Worm (Caenorhabditis elegans): Measurements from ENCODE around the gene cku-80.

cku-80 gene

ce11 chrIII:4391938-4392337 is 27.7 kb upstream of the cku-80 start:
- TF ChIP-seq elt-1 (tag; optimal IDR thresholded peaks at IDR 0.05; ENCODE audit: borderline replicate concordance, insufficient read depth) (peak; percentile 63), lin-32 (GFP tag; optimal IDR thresholded peaks at IDR 0.05) (no peak)

ce11 chrIII:4394496-4394895 is 25.2 kb upstream of the cku-80 start, which contains the start of gene R07E5.4:
R07E5.4 (plus strand) TSS chrIII:4394796.
- TF ChIP-seq nhr-28 (tag; optimal IDR thresholded peaks at IDR 0.05), result no peak

ce11 chrIII:4395857-4396256 is 23.8 kb upstream of the cku-80 start:
- TF ChIP-seq sem-2 (GFP tag; optimal IDR thresholded peaks at IDR 0.05) (no peak), flh-1 (GFP tag; optimal IDR thresholded peaks at IDR 0.05) (no peak), ces-1 (GFP tag; optimal IDR thresholded peaks at IDR 0.05) (no peak), nhr-2 (tag; optimal IDR thresholded peaks at IDR 0.05) (no peak), tbx-8 (GFP tag; optimal IDR thresholded peaks at IDR 0.05) (no peak), M03D4.4 (tag; optimal IDR thresholded peaks at IDR 0.05) (no peak), ztf-11 (tag; optimal IDR thresholded peaks at IDR 0.05) (no peak), mls-2 (tag; optimal IDR thresholded peaks at IDR 0.05) (no peak), lsy-2 (tag; optimal IDR thresholded peaks at IDR 0.05) (no peak)

ce11 chrIII:4397115-4397514 is 22.5 kb upstream of the cku-80 start, which contains the start of gene R07E5.5:
R07E5.5 (plus strand) TSS chrIII:4397415.
- TF ChIP-seq zip-8 (tag; optimal IDR thresholded peaks at IDR 0.05) (no peak), nhr-2 (tag; optimal IDR thresholded peaks at IDR 0.05) (no peak), ceh-43 (GFP tag; optimal IDR thresholded peaks at IDR 0.05) (no peak), sem-2 (GFP tag; optimal IDR thresholded peaks at IDR 0.05) (no peak), pha-4 (tag; optimal IDR thresholded peaks at IDR 0.05) (no peak), elt-3 (tag; optimal IDR thresholded peaks at IDR 0.05) (no peak), ceh-39 (tag; optimal IDR thresholded peaks at IDR 0.05) (no peak), cnd-1 (tag; optimal IDR thresholded peaks at IDR 0.05) (no peak), mep-1 (tag; optimal IDR thresholded peaks at IDR 0.05) (no peak), unc-62 (GFP tag; optimal IDR thresholded peaks at IDR 0.05) (no peak), ham-2 (GFP tag; optimal IDR thresholded peaks at IDR 0.05) (no peak), flh-1 (GFP tag; optimal IDR thresholded peaks at IDR 0.05) (no peak), ceh-83 (GFP tag; optimal IDR thresholded peaks at IDR 0.05) (no peak)

- TF ChIP-seq cnd-1 (tag; optimal IDR thresholded peaks at IDR 0.05), result no peak
- no peak for TF ChIP-seq mep-1 (tag; optimal IDR thresholded peaks at IDR 0.05)
- no peak for TF ChIP-seq lsy-2 (tag; optimal IDR thresholded peaks at IDR 0.05)
- no peak for TF ChIP-seq ces-1 (GFP tag; optimal IDR thresholded peaks at IDR 0.05)
- no peak for TF ChIP-seq nhr-237 (tag; optimal IDR thresholded peaks at IDR 0.05)
- TF ChIP-seq unc-120 (tag; optimal IDR thresholded peaks at IDR 0.05; ENCODE audit: poor library complexity, severe bottlenecking), result no peak
- TF ChIP-seq ceh-83 (GFP tag; optimal IDR thresholded peaks at IDR 0.05), result no peak
Measured at ce11 chrIII:4398463-4398862, 21.2 kb upstream of the cku-80 start, which contains the start of gene R07E5.6. R07E5.6 (plus strand) TSS chrIII:4398763.

- TF ChIP-seq ztf-11 (tag; optimal IDR thresholded peaks at IDR 0.05) (no peak), snpc-4 (tag; optimal IDR thresholded peaks at IDR 0.05) (no peak), bed-3 (GFP tag; optimal IDR thresholded peaks at IDR 0.05) (no peak), M03D4.4 (tag; optimal IDR thresholded peaks at IDR 0.05) (no peak)
Measured at ce11 chrIII:4401142-4401541, 18.5 kb upstream of the cku-80 start, which contains the start of gene R07E5.15. R07E5.15 (plus strand) TSS chrIII:4401442.

- TF ChIP-seq sem-2 (GFP tag; optimal IDR thresholded peaks at IDR 0.05) (no peak), unc-62 (GFP tag; optimal IDR thresholded peaks at IDR 0.05) (no peak), ztf-11 (tag; optimal IDR thresholded peaks at IDR 0.05) (no peak), nhr-28 (tag; optimal IDR thresholded peaks at IDR 0.05) (no peak), lin-13 (tag; optimal IDR thresholded peaks at IDR 0.05) (peak; percentile 36), snpc-4 (tag; optimal IDR thresholded peaks at IDR 0.05) (no peak), M03D4.4 (tag; optimal IDR thresholded peaks at IDR 0.05) (no peak), nhr-12 (tag; optimal IDR thresholded peaks at IDR 0.05) (no peak), lin-32 (GFP tag; optimal IDR thresholded peaks at IDR 0.05) (no peak), ceh-43 (GFP tag; optimal IDR thresholded peaks at IDR 0.05) (no peak), bed-3 (GFP tag; optimal IDR thresholded peaks at IDR 0.05) (no peak), nhr-2 (tag; optimal IDR thresholded peaks at IDR 0.05) (no peak), flh-1 (GFP tag; optimal IDR thresholded peaks at IDR 0.05) (no peak), ceh-39 (tag; optimal IDR thresholded peaks at IDR 0.05) (peak; percentile 19), lsy-2 (tag; optimal IDR thresholded peaks at IDR 0.05) (peak; percentile 69), elt-1 (tag; optimal IDR thresholded peaks at IDR 0.05; ENCODE audit: borderline replicate concordance, insufficient read depth) (no peak), cnd-1 (tag; optimal IDR thresholded peaks at IDR 0.05) (peak; percentile 2), hlh-1 (tag; optimal IDR thresholded peaks at IDR 0.05) (peak; percentile 28), ces-1 (GFP tag; optimal IDR thresholded peaks at IDR 0.05) (peak; percentile 24), mab-5 (tag; optimal IDR thresholded peaks at IDR 0.05) (no peak), drap-1 (GFP tag; optimal IDR thresholded peaks at IDR 0.05) (no peak), tbx-8 (GFP tag; optimal IDR thresholded peaks at IDR 0.05) (no peak), mls-2 (tag; optimal IDR thresholded peaks at IDR 0.05) (no peak), nhr-76 (tag; optimal IDR thresholded peaks at IDR 0.05) (no peak), unc-120 (tag; optimal IDR thresholded peaks at IDR 0.05; ENCODE audit: poor library complexity, severe bottlenecking) (peak; percentile 78), nhr-237 (tag; optimal IDR thresholded peaks at IDR 0.05) (no peak), zip-8 (tag; optimal IDR thresholded peaks at IDR 0.05) (no peak), ham-2 (GFP tag; optimal IDR thresholded peaks at IDR 0.05) (no peak), sptf-1 (tag; optimal IDR thresholded peaks at IDR 0.05) (peak; percentile 5), pha-4 (tag; optimal IDR thresholded peaks at IDR 0.05) (no peak), elt-3 (tag; optimal IDR thresholded peaks at IDR 0.05) (no peak), mep-1 (tag; optimal IDR thresholded peaks at IDR 0.05) (peak; percentile 76)
Measured at ce11 chrIII:4404339-4404836, 15.3 kb upstream of the cku-80 start, which contains the start of the genes R07E5.17 and snfc-5. R07E5.17 (minus strand) TSS chrIII:4404436. snfc-5 (plus strand) TSS chrIII:4404786.

Measured in whole organism, mixed stage, embryonic.